Worm (Caenorhabditis elegans) whole organism, L3 larva: Measurements from ENCODE around the gene nuo-3.

Source experiments
- R02D3.7 ChIP-seq: fragments of 150-350 bp; optimal IDR thresholded peaks from 2 replicates; lab custom pipeline; 2014; ENCODE audit warnings: missing biosample characterization, missing genetic modification characterization
- ceh-28 ChIP-seq: fragments of 150-350 bp; optimal IDR thresholded peaks from 2 replicates; lab custom pipeline; 2014; ENCODE audit warnings: missing biosample characterization, missing genetic modification reagents, missing genetic modification characterization
- fkh-10 ChIP-seq: sonication (generic microtip); optimal IDR thresholded peaks from 2 replicates; lab custom pipeline; 2017; ENCODE audit warnings: missing biosample characterization, missing genetic modification reagents, missing genetic modification characterization
- fos-1 ChIP-seq: fragments of 150-350 bp; optimal IDR thresholded peaks from 2 replicates; lab custom pipeline; 2014; ENCODE audit warnings: missing biosample characterization, missing genetic modification characterization
- lin-39 ChIP-seq: fragments of 150-350 bp; optimal IDR thresholded peaks from 2 replicates; lab custom pipeline; 2018; ENCODE audit warnings: missing biosample characterization, missing genetic modification reagents, missing genetic modification characterization
- nhr-11 ChIP-seq: fragments of 150-350 bp; optimal IDR thresholded peaks from 2 replicates; lab custom pipeline; 2014; ENCODE audit warnings: missing biosample characterization, missing genetic modification characterization
- nhr-28 ChIP-seq: fragments of 150-350 bp; optimal IDR thresholded peaks from 2 replicates; lab custom pipeline; 2014; ENCODE audit warnings: missing biosample characterization, missing genetic modification characterization
- nhr-76 ChIP-seq: fragments of 150-350 bp; sonication (generic microtip); optimal IDR thresholded peaks from 5 replicates; lab custom pipeline; 2014; ENCODE audit warnings: missing biosample characterization, missing genetic modification characterization
- pha-4 ChIP-seq: fragments of 150-350 bp; optimal IDR thresholded peaks from 2 replicates; lab custom pipeline; 2014; ENCODE audit warnings: missing biosample characterization, missing genetic modification reagents, missing genetic modification characterization
- pqm-1 ChIP-seq: fragments of 150-350 bp; optimal IDR thresholded peaks from 2 replicates; lab custom pipeline; 2017; ENCODE audit warnings: missing biosample characterization, missing genetic modification characterization, inconsistent platforms
- unc-39 ChIP-seq: sonication (generic microtip); optimal IDR thresholded peaks from 4 replicates; lab custom pipeline; 2017; ENCODE audit warnings: missing biosample characterization, missing genetic modification characterization
- unc-62 ChIP-seq: fragments of 150-350 bp; sonication (generic microtip); optimal IDR thresholded peaks from 4 replicates; lab custom pipeline; 2014; ENCODE audit warnings: missing biosample characterization, missing genetic modification reagents, missing genetic modification characterization
- zag-1 ChIP-seq: fragments of 150-350 bp; optimal IDR thresholded peaks from 2 replicates; lab custom pipeline; 2014; ENCODE audit warnings: missing biosample characterization, missing genetic modification characterization

ce11 chrIV:14825379-14825778, 28.0 kb upstream of the nuo-3 start, which contains the start of gene rps-18:
- TF ChIP-seq fkh-10 (GFP tag; lab: Kevin White, UChicago) = no peak
- TF ChIP-seq zag-1 (tag; lab: Kevin White, UChicago) = no peak
- TF ChIP-seq unc-62 = no peak
- TF ChIP-seq pha-4 (tag; lab: Kevin White, UChicago) = no peak
- TF ChIP-seq R02D3.7 (tag; lab: Kevin White, UChicago) = no peak
- no peak for TF ChIP-seq nhr-11 (tag; lab: Kevin White, UChicago)
- no peak for TF ChIP-seq ceh-28 (tag; lab: Kevin White, UChicago)
- no peak for TF ChIP-seq unc-39 (tag; lab: Kevin White, UChicago)
- TF ChIP-seq nhr-28 (tag; lab: Kevin White, UChicago) = no peak
- TF ChIP-seq pqm-1 (tag; lab: Kevin White, UChicago) = no peak
- no peak for TF ChIP-seq lin-39 (tag; lab: Kevin White, UChicago)
- no peak for TF ChIP-seq fos-1
- TF ChIP-seq nhr-76 (tag; lab: Kevin White, UChicago) = no peak
